Worm (Caenorhabditis elegans) whole organism, L1 larva: ENCODE data around the gene F53H2.3.
A peak's percentile ranks its signal among the peaks of the same experiment; 100 is the strongest.

Experiments
- C04F5.9 ChIP-seq: sonication (generic microtip); optimal IDR thresholded peaks from 2 replicates; lab custom pipeline; 2016; ENCODE audit warnings: missing genetic modification characterization, missing compliant biosample characterization
- C16A3.4 ChIP-seq: fragments of 150-350 bp; optimal IDR thresholded peaks from 2 replicates; lab custom pipeline; 2014; ENCODE audit warnings: missing biosample characterization, missing genetic modification characterization
- C34B4.2 ChIP-seq: sonication (generic microtip); optimal IDR thresholded peaks from 2 replicates; lab custom pipeline; 2017; ENCODE audit warnings: mild to moderate bottlenecking, missing genetic modification characterization, missing compliant biosample characterization
- F16B12.6 ChIP-seq: fragments of 150-350 bp; optimal IDR thresholded peaks from 2 replicates; lab custom pipeline; 2014; ENCODE audit warnings: missing biosample characterization, missing genetic modification characterization
- Y116A8C.19 ChIP-seq: sonication (generic microtip); optimal IDR thresholded peaks from 2 replicates; lab custom pipeline; 2016; ENCODE audit warnings: missing compliant biosample characterization, missing genetic modification characterization, borderline replicate concordance
- aha-1 ChIP-seq: fragments of 150-350 bp; optimal IDR thresholded peaks from 2 replicates; lab custom pipeline; 2014; ENCODE audit warnings: missing biosample characterization, missing genetic modification characterization
- aly-2 ChIP-seq: fragments of 150-350 bp; optimal IDR thresholded peaks from 2 replicates; lab custom pipeline; 2014; ENCODE audit warnings: missing biosample characterization, missing genetic modification characterization
- ama-1 ChIP-seq: fragments of 150-350 bp; optimal IDR thresholded peaks from 2 replicates; lab custom pipeline; 2014
- blmp-1 ChIP-seq: fragments of 150-350 bp; optimal IDR thresholded peaks from 2 replicates; lab custom pipeline; 2014; ENCODE audit warnings: missing biosample characterization, missing genetic modification characterization
- ceh-82 ChIP-seq, 3 experiments: fragments of 150-350 bp in 1 of 3; sonication (generic microtip) in 2 of 3; optimal IDR thresholded peaks; 2 replicates each; lab custom pipeline; 2014 to 2017; ENCODE audit warnings: missing biosample characterization in 3 of 3, missing genetic modification characterization in 3 of 3
- ceh-88 ChIP-seq: fragments of 200-800 bp; sonication (Bioruptor generic); IDR thresholded peaks from 2 replicates; pipeline ENCODE4 v1.3.6; 2022; ENCODE audit warnings: missing genetic modification characterization, missing compliant biosample characterization
- ceh-90 ChIP-seq: sonication (generic microtip); optimal IDR thresholded peaks from 2 replicates; lab custom pipeline; 2016; ENCODE audit warnings: missing genetic modification characterization, missing compliant biosample characterization
- ces-1 ChIP-seq: fragments of 150-350 bp; optimal IDR thresholded peaks from 2 replicates; lab custom pipeline; 2014; ENCODE audit warnings: missing biosample characterization, missing genetic modification reagents, missing genetic modification characterization
- dpl-1 ChIP-seq, 3 experiments: fragments of 150-350 bp in 2 of 3; sonication (generic microtip) in 1 of 3; optimal IDR thresholded peaks; 2 replicates each; lab custom pipeline; 2014 to 2017; ENCODE audit warnings: missing biosample characterization in 3 of 3, missing genetic modification characterization in 3 of 3, missing genetic modification reagents in 3 of 3
- dsc-1 ChIP-seq: sonication (generic microtip); optimal IDR thresholded peaks from 2 replicates; lab custom pipeline; 2016; ENCODE audit warnings: mild to moderate bottlenecking, missing genetic modification characterization, missing compliant biosample characterization
- efl-1 ChIP-seq, 4 experiments: fragments of 150-350 bp; optimal IDR thresholded peaks in 3 of 4; peaks in 1 of 4; 1 replicate in 1 of 4; 2 replicates in 3 of 4; lab custom pipeline; 2014; ENCODE audit warnings: missing biosample characterization in 2 of 4, missing genetic modification characterization in 2 of 4, missing genetic modification reagents in 2 of 4
- efl-3 ChIP-seq: fragments of 200-800 bp; sonication (Bioruptor generic); optimal IDR thresholded peaks from 2 replicates; lab custom pipeline; 2018; ENCODE audit warnings: mild to moderate bottlenecking, missing genetic modification characterization, missing compliant biosample characterization
- egl-27 ChIP-seq, 2 experiments: fragments of 150-350 bp in 1 of 2; sonication (generic microtip); optimal IDR thresholded peaks; 3 replicates each; lab custom pipeline; 2017 to 2018; ENCODE audit warnings: missing biosample characterization in 2 of 2, missing genetic modification characterization in 2 of 2, missing genetic modification reagents in 2 of 2
- elt-3 ChIP-seq, 6 experiments: fragments of 150-350 bp in 1 of 6; sonication (generic microtip); optimal IDR thresholded peaks; 2 replicates each; lab custom pipeline; 2017 to 2018; ENCODE audit warnings: missing biosample characterization in 6 of 6, missing genetic modification characterization in 6 of 6, inconsistent platforms in 1 of 6
- fkh-10 ChIP-seq: sonication (generic microtip); optimal IDR thresholded peaks from 2 replicates; lab custom pipeline; 2017; ENCODE audit warnings: missing biosample characterization, missing genetic modification reagents, missing genetic modification characterization
- fkh-8 ChIP-seq: sonication (generic microtip); optimal IDR thresholded peaks from 2 replicates; lab custom pipeline; 2016; ENCODE audit warnings: mild to moderate bottlenecking, missing genetic modification characterization, missing compliant biosample characterization
- fos-1 ChIP-seq: fragments of 150-350 bp; optimal IDR thresholded peaks from 2 replicates; lab custom pipeline; 2014; ENCODE audit warnings: missing biosample characterization, missing genetic modification characterization
- grh-1 ChIP-seq: fragments of 200-800 bp; sonication (Bioruptor generic); IDR thresholded peaks from 2 replicates; pipeline ENCODE4 v1.3.6; 2022; ENCODE audit warnings: missing genetic modification reagents, missing genetic modification characterization, missing compliant biosample characterization
- hlh-4 ChIP-seq: sonication (generic microtip); optimal IDR thresholded peaks from 2 replicates; lab custom pipeline; 2016; ENCODE audit warnings: mild to moderate bottlenecking, missing genetic modification characterization, missing compliant biosample characterization
- hpl-2 ChIP-seq: fragments of 150-350 bp; optimal IDR thresholded peaks from 2 replicates; lab custom pipeline; 2014; ENCODE audit warnings: missing biosample characterization, missing genetic modification reagents, missing genetic modification characterization
- irx-1 ChIP-seq: sonication (generic microtip); optimal IDR thresholded peaks from 2 replicates; lab custom pipeline; 2016; ENCODE audit warnings: missing genetic modification characterization, missing compliant biosample characterization
- isw-1 ChIP-seq: fragments of 200-800 bp; sonication (Bioruptor generic); IDR thresholded peaks from 2 replicates; pipeline ENCODE4 v1.3.6; 2022; ENCODE audit warnings: missing genetic modification characterization, missing compliant biosample characterization
- lin-13 ChIP-seq: fragments of 150-350 bp; optimal IDR thresholded peaks from 2 replicates; lab custom pipeline; 2014; ENCODE audit warnings: missing biosample characterization, missing genetic modification reagents, missing genetic modification characterization
- lsy-2 ChIP-seq, 2 experiments: fragments of 150-350 bp; optimal IDR thresholded peaks; 2 replicates each; lab custom pipeline; 2014; ENCODE audit warnings: missing biosample characterization in 2 of 2, missing genetic modification characterization in 2 of 2
- mep-1 ChIP-seq: fragments of 150-350 bp; optimal IDR thresholded peaks from 2 replicates; lab custom pipeline; 2014; ENCODE audit warnings: missing biosample characterization, missing genetic modification characterization
- nhr-12 ChIP-seq: sonication (generic microtip); optimal IDR thresholded peaks from 2 replicates; lab custom pipeline; 2017; ENCODE audit warnings: missing biosample characterization, missing genetic modification characterization
- nhr-19 ChIP-seq: fragments of 200-800 bp; sonication (Bioruptor generic); conservative IDR thresholded peaks from 2 replicates; pipeline ENCODE4 v1.3.6; 2022; ENCODE audit warnings: missing genetic modification characterization, missing compliant biosample characterization
- nhr-20 ChIP-seq: sonication (generic microtip); optimal IDR thresholded peaks from 2 replicates; lab custom pipeline; 2016; ENCODE audit warnings: mild to moderate bottlenecking, missing genetic modification characterization, missing compliant biosample characterization
- nhr-237 ChIP-seq: fragments of 150-350 bp; optimal IDR thresholded peaks from 2 replicates; lab custom pipeline; 2014; ENCODE audit warnings: missing biosample characterization, missing genetic modification characterization
- nhr-28 ChIP-seq: fragments of 150-350 bp; optimal IDR thresholded peaks from 2 replicates; lab custom pipeline; 2014; ENCODE audit warnings: missing biosample characterization, missing genetic modification characterization
- nhr-47 ChIP-seq: sonication (generic microtip); optimal IDR thresholded peaks from 2 replicates; lab custom pipeline; 2016; ENCODE audit warnings: mild to moderate bottlenecking, missing genetic modification characterization, moderate library complexity, missing compliant biosample characterization
- nhr-76 ChIP-seq: sonication (generic microtip); optimal IDR thresholded peaks from 2 replicates; lab custom pipeline; 2017; ENCODE audit warnings: missing biosample characterization, missing genetic modification characterization
- nhr-77 ChIP-seq: fragments of 150-350 bp; optimal IDR thresholded peaks from 2 replicates; lab custom pipeline; 2014; ENCODE audit warnings: missing biosample characterization, missing genetic modification characterization
- nhr-85 ChIP-seq: sonication (generic microtip); peaks from one replicate; lab custom pipeline; 2016; ENCODE audit warnings: missing genetic modification characterization, inconsistent platforms, missing compliant biosample characterization
- pax-3 ChIP-seq: fragments of 200-800 bp; sonication (Bioruptor generic); optimal IDR thresholded peaks from 2 replicates; lab custom pipeline; 2018; ENCODE audit warnings: mild to moderate bottlenecking, missing genetic modification characterization, moderate library complexity, missing compliant biosample characterization
- rnt-1 ChIP-seq: sonication (generic microtip); optimal IDR thresholded peaks from 2 replicates; lab custom pipeline; 2016; ENCODE audit warnings: mild to moderate bottlenecking, missing genetic modification characterization, moderate library complexity, missing compliant biosample characterization
- snu-23 ChIP-seq: sonication (generic microtip); optimal IDR thresholded peaks from 2 replicates; lab custom pipeline; 2016; ENCODE audit warnings: missing genetic modification characterization, missing compliant biosample characterization
- sox-4 ChIP-seq: sonication (generic microtip); optimal IDR thresholded peaks from 2 replicates; lab custom pipeline; 2016; ENCODE audit warnings: missing genetic modification characterization, missing compliant biosample characterization
- sptf-1 ChIP-seq: fragments of 150-350 bp; optimal IDR thresholded peaks from 2 replicates; lab custom pipeline; 2014; ENCODE audit warnings: missing biosample characterization, missing genetic modification characterization
- sup-37 ChIP-seq: fragments of 200-800 bp; sonication (Bioruptor generic); optimal IDR thresholded peaks from 2 replicates; lab custom pipeline; 2018; ENCODE audit warnings: mild to moderate bottlenecking, missing genetic modification characterization, missing compliant biosample characterization
- tbx-2 ChIP-seq: sonication (generic microtip); optimal IDR thresholded peaks from 2 replicates; lab custom pipeline; 2016; ENCODE audit warnings: missing genetic modification characterization, missing compliant biosample characterization
- tlp-1 ChIP-seq: fragments of 150-350 bp; optimal IDR thresholded peaks from 2 replicates; lab custom pipeline; 2014; ENCODE audit warnings: missing biosample characterization, missing genetic modification characterization
- unc-130 ChIP-seq: fragments of 150-350 bp; optimal IDR thresholded peaks from 2 replicates; lab custom pipeline; 2017; ENCODE audit warnings: missing biosample characterization, missing genetic modification characterization, inconsistent platforms
- unc-30 ChIP-seq: sonication (generic microtip); optimal IDR thresholded peaks from 2 replicates; lab custom pipeline; 2017; ENCODE audit warnings: missing biosample characterization, missing genetic modification characterization
- unc-62 ChIP-seq: fragments of 150-350 bp; optimal IDR thresholded peaks from 2 replicates; lab custom pipeline; 2014; ENCODE audit warnings: missing biosample characterization, missing genetic modification reagents, missing genetic modification characterization
- unc-86 ChIP-seq: sonication (generic microtip); optimal IDR thresholded peaks from 2 replicates; lab custom pipeline; 2016; ENCODE audit warnings: missing genetic modification characterization, missing compliant biosample characterization
- unc-98 ChIP-seq: fragments of 200-800 bp; sonication (Bioruptor generic); IDR thresholded peaks from 2 replicates; pipeline ENCODE4 v1.3.6; 2022; ENCODE audit warnings: missing genetic modification characterization, missing compliant biosample characterization
- zag-1 ChIP-seq: fragments of 150-350 bp; optimal IDR thresholded peaks from 2 replicates; lab custom pipeline; 2014; ENCODE audit warnings: missing biosample characterization, missing genetic modification characterization
- zip-4 ChIP-seq: fragments of 200-800 bp; sonication (Bioruptor generic); optimal IDR thresholded peaks from 2 replicates; lab custom pipeline; 2018; ENCODE audit warnings: mild to moderate bottlenecking, missing genetic modification characterization, moderate library complexity, missing compliant biosample characterization
- ztf-4 ChIP-seq: fragments of 150-350 bp; optimal IDR thresholded peaks from 2 replicates; lab custom pipeline; 2014; ENCODE audit warnings: missing biosample characterization, missing genetic modification characterization

Gene F53H2.3

DNA sequence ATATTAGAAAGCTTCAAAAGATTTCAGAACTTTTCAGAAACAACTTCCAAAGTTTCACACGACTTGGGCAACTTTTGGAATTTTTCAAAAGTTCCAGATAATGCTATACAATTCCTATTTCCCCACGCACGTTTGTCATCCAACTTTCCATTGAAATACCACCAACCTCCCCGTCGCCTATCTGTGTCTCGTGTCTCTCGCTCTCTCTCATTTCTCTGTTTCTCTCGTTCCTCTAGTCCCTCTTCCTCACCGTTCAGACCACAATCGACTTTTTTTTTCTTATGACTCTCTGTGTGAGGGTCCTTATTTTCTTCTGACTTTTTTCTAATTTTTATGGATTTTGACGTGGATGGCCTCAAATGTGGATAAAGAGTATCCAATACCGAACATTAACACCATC lies 31.2 kb downstream of the F53H2.3 start, which contains the start of gene K02E2.6:
Gene K02E2.6, plus strand, starts transcription at position 242 of the 400 bp plus-strand sequence.
- TF ChIP-seq nhr-237: no peak
- TF ChIP-seq tlp-1 (tag; lab: Kevin White, UChicago): no peak
- no peak for TF ChIP-seq unc-62 (GFP tag; lab: Kevin White, UChicago)
- TF ChIP-seq ztf-4: no peak
- TF ChIP-seq unc-86 (tag; lab: Kevin White, UChicago): no peak
- TF ChIP-seq isw-1: no peak
- TF ChIP-seq elt-3 (tag; optimal IDR thresholded peaks at IDR 0.05; lab: Kevin White, UChicago): no peak
- peak; percentile 5 for TF ChIP-seq nhr-85
- no peak for TF ChIP-seq sptf-1 (tag; lab: Kevin White, UChicago)
- TF ChIP-seq blmp-1: peak; percentile 54
- no peak for TF ChIP-seq sox-4 (tag; lab: Kevin White, UChicago)
- no peak for TF ChIP-seq ces-1 (GFP tag; lab: Kevin White, UChicago)
- TF ChIP-seq ama-1 (lab: Kevin White, UChicago): no peak
- TF ChIP-seq snu-23 (GFP tag; lab: Kevin White, UChicago): no peak
- no peak for TF ChIP-seq sup-37 (GFP tag; lab: Kevin White, UChicago)
- no peak for TF ChIP-seq egl-27 (tag; optimal IDR thresholded peaks at IDR 0.05; lab: Kevin White, UChicago)
- TF ChIP-seq aly-2 (tag; lab: Kevin White, UChicago): no peak
- no peak for TF ChIP-seq efl-3 (GFP tag; lab: Kevin White, UChicago)
- TF ChIP-seq lin-13: no peak
- no peak for TF ChIP-seq C04F5.9 (tag; lab: Kevin White, UChicago)
- TF ChIP-seq fkh-10: no peak
- TF ChIP-seq ceh-88 (GFP tag; lab: Robert Waterston, UW): no peak
- TF ChIP-seq nhr-47 (tag; lab: Kevin White, UChicago): peak; percentile 1
- no peak for TF ChIP-seq nhr-20 (tag; lab: Kevin White, UChicago)
- TF ChIP-seq zag-1 (tag; lab: Kevin White, UChicago): no peak
- TF ChIP-seq C16A3.4 (tag; lab: Kevin White, UChicago): no peak
- no peak for TF ChIP-seq C34B4.2 (tag; lab: Kevin White, UChicago)
- TF ChIP-seq unc-130: no peak
- no peak for TF ChIP-seq pax-3 (tag; lab: Kevin White, UChicago)
- no peak for TF ChIP-seq tbx-2
- TF ChIP-seq lsy-2 (tag; optimal IDR thresholded peaks at IDR 0.05; lab: Kevin White, UChicago): no peak
- peak; percentile 36 for TF ChIP-seq mep-1
- peak; percentile 7 to 50 for TF ChIP-seq efl-1 (optimal IDR thresholded peaks at IDR 0.05; lab: Kevin White, UChicago)
- peak in 1 of 2 experiments; percentile 92 for TF ChIP-seq efl-1 (GFP tag; optimal IDR thresholded peaks at IDR 0.05 in 1 of 2; lab: Kevin White, UChicago)
- no peak for TF ChIP-seq aha-1 (tag; lab: Kevin White, UChicago)
- TF ChIP-seq unc-30 (tag; lab: Kevin White, UChicago): no peak
- no peak for TF ChIP-seq fos-1 (tag; lab: Kevin White, UChicago)
- TF ChIP-seq Y116A8C.19 (tag; lab: Kevin White, UChicago): no peak
- no peak for TF ChIP-seq nhr-12 (tag; lab: Kevin White, UChicago)
- peak in 1 of 3 experiments; percentile 22 for TF ChIP-seq ceh-82 (tag; optimal IDR thresholded peaks at IDR 0.05; lab: Kevin White, UChicago)
- TF ChIP-seq dpl-1 (GFP tag; optimal IDR thresholded peaks at IDR 0.05; lab: Kevin White, UChicago): peak in 1 of 3 experiments; percentile 17
- no peak for TF ChIP-seq zip-4
- no peak for TF ChIP-seq unc-98 (GFP tag; lab: Robert Waterston, UW)
- TF ChIP-seq nhr-19 (GFP tag; lab: Robert Waterston, UW): no peak
- no peak for TF ChIP-seq fkh-8 (tag; lab: Kevin White, UChicago)
- TF ChIP-seq dsc-1: no peak
- no peak for TF ChIP-seq grh-1
- TF ChIP-seq nhr-77 (tag; lab: Kevin White, UChicago): no peak
- TF ChIP-seq F16B12.6 (tag; lab: Kevin White, UChicago): no peak
- TF ChIP-seq nhr-76: no peak
- TF ChIP-seq hpl-2 (GFP tag; lab: Kevin White, UChicago): no peak
- TF ChIP-seq ceh-90 (tag; lab: Kevin White, UChicago): no peak
- TF ChIP-seq rnt-1 (tag; lab: Kevin White, UChicago): no peak
- TF ChIP-seq nhr-28 (tag; lab: Kevin White, UChicago): no peak
- TF ChIP-seq irx-1: no peak
- no peak for TF ChIP-seq hlh-4
